Worm (Caenorhabditis elegans): ENCODE results near the gene ZK418.10.

DNA sequence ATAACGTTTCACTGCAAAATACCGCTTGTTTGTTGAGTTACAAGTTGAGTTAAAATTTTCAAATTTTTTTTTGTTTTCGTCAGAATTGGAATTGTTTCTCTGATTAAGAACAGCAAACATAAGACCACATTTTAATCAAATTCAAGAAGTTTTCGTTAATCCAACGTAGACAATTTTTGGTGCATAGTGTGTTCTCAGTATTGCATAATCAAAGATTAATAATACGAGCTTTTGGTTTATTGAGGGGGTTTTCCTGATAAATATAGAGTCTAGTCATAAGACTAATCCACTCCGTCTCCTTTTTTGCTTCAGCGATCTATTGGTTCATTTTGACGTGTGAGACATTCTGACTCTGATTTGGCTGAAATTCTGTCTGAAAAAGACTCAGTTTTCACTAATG lies 4.7 kb upstream of the ZK418.10 start, which contains the start of gene nhr-9:
- no peak for TF ChIP-seq atf-7 (tag; optimal IDR thresholded peaks at IDR 0.05)
- TF ChIP-seq hmg-20 (GFP tag; IDR thresholded peaks at IDR 0.05): no peak
- TF ChIP-seq ama-1 (optimal IDR thresholded peaks at IDR 0.05): no peak
- no peak for TF ChIP-seq ama-1 (GFP tag; optimal IDR thresholded peaks at IDR 0.05)
- no peak for TF ChIP-seq sptf-2 (GFP tag; optimal IDR thresholded peaks at IDR 0.05)
- TF ChIP-seq pha-4 (tag; optimal IDR thresholded peaks at IDR 0.05): no peak
- no peak for TF ChIP-seq Y53F4B.3 (GFP tag; IDR thresholded peaks at IDR 0.05)
- TF ChIP-seq F57A8.1 (GFP tag; optimal IDR thresholded peaks at IDR 0.05): no peak
- no peak for TF ChIP-seq egl-44 (GFP tag; IDR thresholded peaks at IDR 0.05)
- no peak for TF ChIP-seq attf-3 (GFP tag; conservative IDR thresholded peaks at IDR 0.05)
- TF ChIP-seq attf-6 (GFP tag; IDR thresholded peaks at IDR 0.05): no peak
- TF ChIP-seq mcd-1 (GFP tag; IDR thresholded peaks at IDR 0.05): no peak
- no peak for TF ChIP-seq F10E7.11 (tag; optimal IDR thresholded peaks at IDR 0.05)
- TF ChIP-seq dpl-1 (GFP tag; optimal IDR thresholded peaks at IDR 0.05): no peak
